Worm (Caenorhabditis elegans): Measurements from ENCODE around the gene srz-103.

DNA sequence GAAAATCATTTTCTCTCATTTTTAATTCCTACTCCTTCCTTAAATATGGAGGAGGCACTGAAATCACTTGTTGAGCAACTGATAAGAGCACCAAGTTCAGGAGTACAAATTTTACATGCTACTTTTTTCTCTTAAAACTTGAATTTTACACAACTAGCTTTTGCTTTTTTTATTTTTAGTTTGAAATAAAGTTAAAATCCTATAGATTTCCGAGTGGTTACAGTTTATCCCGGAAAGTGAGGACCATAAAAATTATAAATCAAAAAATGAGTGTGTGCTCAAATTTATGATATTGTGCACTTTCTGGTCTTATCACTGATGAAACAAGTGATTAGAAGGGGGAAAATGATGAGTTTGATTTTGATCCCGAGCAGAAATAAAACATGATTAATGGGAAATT is 51.2 kb downstream of the srz-103 start, which contains the start of gene oac-53:
- TF ChIP-seq nfya-1 (tag; optimal IDR thresholded peaks at IDR 0.05; ENCODE audit: borderline replicate concordance, insufficient read depth) (no peak), ztf-28 (GFP tag; IDR thresholded peaks at IDR 0.05) (no peak), ccch-3 (GFP tag; optimal IDR thresholded peaks at IDR 0.05) (no peak), hmg-1.2 (GFP tag; IDR thresholded peaks at IDR 0.05) (no peak), T07F8.4 (tag; optimal IDR thresholded peaks at IDR 0.05) (no peak), F37B4.10 (GFP tag; IDR thresholded peaks at IDR 0.05) (no peak), ceh-100 (GFP tag; IDR thresholded peaks at IDR 0.05) (no peak), lir-1 (GFP tag; conservative IDR thresholded peaks at IDR 0.05) (no peak), mxl-1 (tag; optimal IDR thresholded peaks at IDR 0.05) (no peak), hsf-1 (GFP tag; IDR thresholded peaks at IDR 0.05) (no peak)
